Fruit fly (Drosophila melanogaster) ovary, adult (tissue): Measurements from ENCODE around the gene GstD1.
A peak's percentile ranks its signal among the peaks of the same experiment; 100 is the strongest.

Experiments used
- CG17801 ChIP-seq: fragments of 200-800 bp; optimal IDR thresholded peaks from 2 replicates; lab custom pipeline; 2019; ENCODE audit warnings: missing biosample characterization, mild to moderate bottlenecking, missing genetic modification characterization, moderate library complexity; ENCODE audit not compliant: partially characterized antibody

GstD1 gene

dm6 chr3R:12385949-12386348 lies 16.9 kb upstream of the GstD1 start, which contains the start of gene Sol1:
TSS of gene Sol1 (plus strand) at chr3R:12386249.
- TF ChIP-seq CG17801: no peak

dm6 chr3R:12384274-12384673 lies 15.2 kb upstream of the GstD1 start:
- no peak for TF ChIP-seq CG17801

dm6 chr3R:12383784-12384183 lies 14.7 kb upstream of the GstD1 start:
- TF ChIP-seq CG17801: no peak

dm6 chr3R:12383036-12383435 lies 14.0 kb upstream of the GstD1 start, which contains the start of gene GstD11:
TSS of gene GstD11 (plus strand) at chr3R:12383336.
- TF ChIP-seq CG17801: no peak

dm6 chr3R:12382563-12382962 lies 13.5 kb upstream of the GstD1 start, which contains the start of gene CG10035:
TSS of gene CG10035 (minus strand) at chr3R:12382691.
- no peak for TF ChIP-seq CG17801

dm6 chr3R:12381130-12381700 lies 12.1 kb upstream of the GstD1 start:
- no peak for TF ChIP-seq CG17801

dm6 chr3R:12379708-12380107 lies 10.6 kb upstream of the GstD1 start, which contains the start of gene GstD8:
TSS of gene GstD8 (plus strand) at chr3R:12380008.
- no peak for TF ChIP-seq CG17801

- TF ChIP-seq CG17801: no peak
Measured at dm6 chr3R:12379249-12379648, 10.2 kb upstream of the GstD1 start.

- no peak for TF ChIP-seq CG17801
Measured at dm6 chr3R:12378200-12378599, 9.1 kb upstream of the GstD1 start, which contains the start of gene GstD7. TSS of gene GstD7 (plus strand) at chr3R:12378500.

dm6 chr3R:12376828-12377227 lies 7.8 kb upstream of the GstD1 start, which contains the start of gene GstD6:
TSS of gene GstD6 (plus strand) at chr3R:12377128.
- no peak for TF ChIP-seq CG17801

dm6 chr3R:12375258-12375783 lies 6.3 kb upstream of the GstD1 start, which contains the start of gene GstD5:
TSS of gene GstD5 (plus strand) at chr3R:12375733.
- TF ChIP-seq CG17801: no peak

- TF ChIP-seq CG17801: no peak
Measured at dm6 chr3R:12373800-12374199, 4.7 kb upstream of the GstD1 start, which contains the start of gene GstD4. TSS of gene GstD4 (plus strand) at chr3R:12374100.

- TF ChIP-seq CG17801: no peak
Measured at dm6 chr3R:12372800-12373199, 3.7 kb upstream of the GstD1 start, which contains the start of gene GstD3. TSS of gene GstD3 (plus strand) at chr3R:12373068.

- peak; percentile 10 for TF ChIP-seq CG17801
Measured at dm6 chr3R:12371671-12372070, 2.6 kb upstream of the GstD1 start, which contains the start of gene GstD2. TSS of gene GstD2 (plus strand) at chr3R:12371971.

dm6 chr3R:12370643-12370995 lies 1.6 kb upstream of the GstD1 start:
- TF ChIP-seq CG17801: no peak

- no peak for TF ChIP-seq CG17801
Measured at dm6 chr3R:12369793-12370642, 950 bp upstream of the GstD1 start.

dm6 chr3R:12367464-12367863 lies 1.6 kb downstream of the GstD1 start, which contains the start of gene GstD9:
TSS of gene GstD9 (minus strand) at chr3R:12367564.
- TF ChIP-seq CG17801: no peak
